Worm (Caenorhabditis elegans): ENCODE data around the gene srbc-11.

DNA sequence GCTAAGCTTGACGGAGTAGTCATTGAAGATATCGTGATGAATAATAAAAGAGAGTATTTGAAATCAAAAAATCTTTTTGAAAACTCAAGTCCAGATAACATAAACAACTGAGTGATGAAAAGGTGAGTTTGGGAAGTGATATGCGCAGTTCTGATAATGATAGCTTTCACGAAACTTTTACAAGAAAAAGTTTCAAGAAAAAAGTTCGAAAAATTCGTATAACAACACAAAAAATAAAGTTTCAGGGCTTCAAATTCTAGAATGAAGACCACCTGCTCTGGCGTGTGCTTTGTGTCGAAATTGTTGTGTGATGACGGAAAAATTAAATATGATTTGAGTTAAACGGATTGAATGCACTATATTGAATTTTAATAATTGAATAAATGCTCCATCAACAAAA is 25.0 kb upstream of the srbc-11 start, which contains the start of gene srb-19:
- TF ChIP-seq F39B2.1 (GFP tag; IDR thresholded peaks at IDR 0.05) (no peak), T07F8.4 (tag; optimal IDR thresholded peaks at IDR 0.05) (no peak), lin-35 (GFP tag; optimal IDR thresholded peaks at IDR 0.05) (no peak), B0261.1 (tag; optimal IDR thresholded peaks at IDR 0.05) (no peak), somi-1 (GFP tag; optimal IDR thresholded peaks at IDR 0.05) (no peak), unc-62 (GFP tag; optimal IDR thresholded peaks at IDR 0.05) (no peak), rec-8 (tag; optimal IDR thresholded peaks at IDR 0.05) (no peak), sea-2 (GFP tag; IDR thresholded peaks at IDR 0.05) (no peak)

All from whole organism, young adult.